Worm (Caenorhabditis elegans) whole organism, late embryonic: ENCODE results near the gene C28H8.2.

Experiments used
- K09A11.1 ChIP-seq: sonication (generic microtip); optimal IDR thresholded peaks from 2 replicates; lab custom pipeline; 2017; ENCODE audit warnings: antibody characterized with exemption, mild to moderate bottlenecking, missing genetic modification characterization, missing compliant biosample characterization; ENCODE audit not compliant: insufficient read depth
- ceh-18 ChIP-seq: sonication (generic microtip); optimal IDR thresholded peaks from 2 replicates; lab custom pipeline; 2016; ENCODE audit warnings: missing genetic modification characterization, missing compliant biosample characterization
- ceh-19 ChIP-seq: fragments of 200-800 bp; sonication (Bioruptor generic); optimal IDR thresholded peaks from 2 replicates; lab custom pipeline; 2018; ENCODE audit warnings: mild to moderate bottlenecking, missing genetic modification characterization, missing compliant biosample characterization
- ceh-2 ChIP-seq: sonication (generic microtip); optimal IDR thresholded peaks from 2 replicates; lab custom pipeline; 2016; ENCODE audit warnings: missing genotype, missing genetic modification characterization, missing compliant biosample characterization
- ceh-22 ChIP-seq: sonication (generic microtip); optimal IDR thresholded peaks from 2 replicates; lab custom pipeline; 2017; ENCODE audit warnings: missing biosample characterization, missing genetic modification characterization
- ceh-24 ChIP-seq: sonication (generic microtip); optimal IDR thresholded peaks from 2 replicates; lab custom pipeline; 2016; ENCODE audit warnings: mild to moderate bottlenecking, missing genetic modification characterization, missing compliant biosample characterization
- ceh-30 ChIP-seq: fragments of 150-350 bp; optimal IDR thresholded peaks from 2 replicates; lab custom pipeline; 2014; ENCODE audit warnings: missing biosample characterization, missing genetic modification characterization
- ceh-31 ChIP-seq: sonication (generic microtip); optimal IDR thresholded peaks from 2 replicates; lab custom pipeline; 2016; ENCODE audit warnings: missing genetic modification characterization, missing compliant biosample characterization
- ceh-34 ChIP-seq: sonication (generic microtip); optimal IDR thresholded peaks from 2 replicates; lab custom pipeline; 2016; ENCODE audit warnings: mild to moderate bottlenecking, missing genetic modification characterization, missing compliant biosample characterization
- ets-4 ChIP-seq: sonication (generic microtip); optimal IDR thresholded peaks from 2 replicates; lab custom pipeline; 2016; ENCODE audit warnings: missing genetic modification characterization, missing compliant biosample characterization
- fkh-6 ChIP-seq: sonication (generic microtip); optimal IDR thresholded peaks from 2 replicates; lab custom pipeline; 2016; ENCODE audit warnings: missing genetic modification characterization, missing compliant biosample characterization
- hlh-15 ChIP-seq: sonication (generic microtip); optimal IDR thresholded peaks from 2 replicates; lab custom pipeline; 2016; ENCODE audit warnings: missing genetic modification characterization, missing compliant biosample characterization
- hlh-30 ChIP-seq: sonication (generic microtip); optimal IDR thresholded peaks from 2 replicates; lab custom pipeline; 2017; ENCODE audit warnings: antibody characterized with exemption, missing genetic modification characterization, missing compliant biosample characterization; ENCODE audit not compliant: insufficient read depth
- hlh-6 ChIP-seq: sonication (generic microtip); optimal IDR thresholded peaks from 2 replicates; lab custom pipeline; 2016; ENCODE audit warnings: missing genotype, missing genetic modification characterization, missing compliant biosample characterization
- mec-3 ChIP-seq: sonication (generic microtip); optimal IDR thresholded peaks from 2 replicates; lab custom pipeline; 2016; ENCODE audit warnings: borderline replicate concordance, missing genetic modification characterization, missing compliant biosample characterization
- nhr-11 ChIP-seq: fragments of 150-350 bp; optimal IDR thresholded peaks from 2 replicates; lab custom pipeline; 2014; ENCODE audit warnings: missing biosample characterization, missing genetic modification characterization
- pag-3 ChIP-seq: sonication (generic microtip); optimal IDR thresholded peaks from 2 replicates; lab custom pipeline; 2016; ENCODE audit warnings: missing compliant biosample characterization, missing genetic modification characterization, borderline replicate concordance
- pat-9 ChIP-seq: fragments of 200-800 bp; sonication (Bioruptor generic); optimal IDR thresholded peaks from 2 replicates; lab custom pipeline; 2018; ENCODE audit warnings: mild to moderate bottlenecking, missing genetic modification characterization, moderate library complexity, missing compliant biosample characterization
- pqm-1 ChIP-seq: sonication (generic microtip); optimal IDR thresholded peaks from 2 replicates; lab custom pipeline; 2016; ENCODE audit warnings: missing genetic modification characterization, missing compliant biosample characterization
- pros-1 ChIP-seq: fragments of 150-350 bp; optimal IDR thresholded peaks from 2 replicates; lab custom pipeline; 2014; ENCODE audit warnings: missing biosample characterization, missing genetic modification reagents, missing genetic modification characterization
- sox-2 ChIP-seq: fragments of 200-800 bp; sonication (Bioruptor generic); IDR thresholded peaks from 2 replicates; pipeline ENCODE4 v1.3.6; 2022; ENCODE audit warnings: missing genetic modification reagents, missing genetic modification characterization, missing compliant biosample characterization
- sox-4 ChIP-seq: sonication (generic microtip); optimal IDR thresholded peaks from 2 replicates; lab custom pipeline; 2017; ENCODE audit warnings: mild to moderate bottlenecking, missing genetic modification characterization, inconsistent platforms, missing compliant biosample characterization
- tbx-2 ChIP-seq: sonication (generic microtip); optimal IDR thresholded peaks from 2 replicates; lab custom pipeline; 2016; ENCODE audit warnings: missing genetic modification characterization, missing compliant biosample characterization
- unc-42 ChIP-seq: sonication (generic microtip); optimal IDR thresholded peaks from 2 replicates; lab custom pipeline; 2016; ENCODE audit warnings: missing genotype, missing genetic modification characterization, missing compliant biosample characterization
- unc-55 ChIP-seq: sonication (generic microtip); optimal IDR thresholded peaks from 2 replicates; lab custom pipeline; 2017; ENCODE audit warnings: missing biosample characterization, missing genetic modification reagents, missing genetic modification characterization
- unc-86 ChIP-seq: sonication (generic microtip); optimal IDR thresholded peaks from 2 replicates; lab custom pipeline; 2016; ENCODE audit warnings: missing genetic modification characterization, missing compliant biosample characterization
- zip-5 ChIP-seq: sonication (generic microtip); optimal IDR thresholded peaks from 2 replicates; lab custom pipeline; 2016; ENCODE audit warnings: missing genetic modification characterization, missing compliant biosample characterization

Gene C28H8.2

ce11 chrIII:5949817-5950216 is 29.7 kb downstream of the C28H8.2 start:
- TF ChIP-seq mec-3 = no peak
- TF ChIP-seq pqm-1 (tag; lab: Kevin White, UChicago) = no peak
- TF ChIP-seq ceh-19 (GFP tag; lab: Kevin White, UChicago) = no peak
- no peak for TF ChIP-seq tbx-2 (tag; lab: Kevin White, UChicago)
- no peak for TF ChIP-seq ceh-2 (tag; lab: Kevin White, UChicago)
- TF ChIP-seq pros-1 (tag; lab: Kevin White, UChicago) = no peak
- TF ChIP-seq unc-86 (tag; lab: Kevin White, UChicago) = no peak
- no peak for TF ChIP-seq nhr-11 (tag; lab: Kevin White, UChicago)
- TF ChIP-seq pat-9 (tag; lab: Kevin White, UChicago) = no peak
- no peak for TF ChIP-seq zip-5 (tag; lab: Kevin White, UChicago)
- no peak for TF ChIP-seq K09A11.1 (tag; lab: Kevin White, UChicago)
- TF ChIP-seq sox-2 (GFP tag; lab: Robert Waterston, UW) = no peak
- peak; percentile 40 for TF ChIP-seq ceh-18
- no peak for TF ChIP-seq sox-4 (tag; lab: Kevin White, UChicago)
- no peak for TF ChIP-seq ceh-22 (tag; lab: Kevin White, UChicago)
- TF ChIP-seq ets-4 (tag; lab: Kevin White, UChicago) = no peak
- TF ChIP-seq unc-42 (tag; lab: Kevin White, UChicago) = peak; percentile 30
- no peak for TF ChIP-seq pag-3 (tag; lab: Kevin White, UChicago)
- peak; percentile 21 for TF ChIP-seq unc-55 (GFP tag; lab: Kevin White, UChicago)
- no peak for TF ChIP-seq ceh-30 (tag; lab: Kevin White, UChicago)

- no peak for TF ChIP-seq fkh-6 (tag; lab: Kevin White, UChicago)
- no peak for TF ChIP-seq unc-42 (tag; lab: Kevin White, UChicago)
- no peak for TF ChIP-seq ceh-34 (tag; lab: Kevin White, UChicago)
- no peak for TF ChIP-seq ceh-31
Observed at ce11 chrIII:5950756-5951345, 30.7 kb downstream of the C28H8.2 start.

ce11 chrIII:5951589-5952378 is 31.7 kb downstream of the C28H8.2 start:
- TF ChIP-seq hlh-30 = peak; percentile 30
- TF ChIP-seq tbx-2 (tag; lab: Kevin White, UChicago) = no peak

ce11 chrIII:5953041-5953912 is 33.2 kb downstream of the C28H8.2 start:
- no peak for TF ChIP-seq ceh-24 (tag; lab: Kevin White, UChicago)
- no peak for TF ChIP-seq hlh-15
- no peak for TF ChIP-seq pat-9 (tag; lab: Kevin White, UChicago)
- no peak for TF ChIP-seq pag-3 (tag; lab: Kevin White, UChicago)
- no peak for TF ChIP-seq nhr-11 (tag; lab: Kevin White, UChicago)

ce11 chrIII:5953913-5954290 is 33.8 kb downstream of the C28H8.2 start:
- no peak for TF ChIP-seq ceh-22 (tag; lab: Kevin White, UChicago)
- TF ChIP-seq hlh-6 (tag; lab: Kevin White, UChicago) = peak; percentile 25
- TF ChIP-seq tbx-2 (tag; lab: Kevin White, UChicago) = peak; percentile 13
- TF ChIP-seq ceh-34 (tag; lab: Kevin White, UChicago) = no peak
